Worm (Caenorhabditis elegans): ENCODE data around the gene col-96.

DNA sequence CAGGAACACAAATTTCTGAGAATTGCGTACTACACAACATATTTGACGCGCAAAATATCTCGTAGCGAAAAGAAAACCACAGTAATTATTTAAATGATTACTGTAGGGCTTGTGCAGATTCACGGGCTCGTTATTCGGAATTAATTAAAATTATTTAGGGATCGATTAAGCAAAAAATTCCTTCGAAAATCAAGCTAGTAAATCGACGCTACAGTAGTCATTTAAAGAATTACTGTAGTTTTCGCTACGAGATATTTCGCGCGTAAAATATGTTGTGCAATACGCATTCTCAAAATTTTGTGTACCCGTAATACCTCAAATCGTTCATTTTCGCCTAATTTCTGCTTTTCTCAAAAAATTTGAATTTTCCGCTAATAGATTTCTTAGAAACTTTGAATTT, 44.3 kb upstream of the col-96 start:
- no peak for TF ChIP-seq unc-62 (GFP tag; optimal IDR thresholded peaks at IDR 0.05)
- no peak for TF ChIP-seq snpc-4 (tag; optimal IDR thresholded peaks at IDR 0.05)
- TF ChIP-seq pha-4 (tag; optimal IDR thresholded peaks at IDR 0.05), result no peak
- TF ChIP-seq nhr-28 (tag; optimal IDR thresholded peaks at IDR 0.05), result no peak
- TF ChIP-seq lsy-2 (tag; optimal IDR thresholded peaks at IDR 0.05), result no peak
- no peak for TF ChIP-seq unc-39 (tag; optimal IDR thresholded peaks at IDR 0.05)
- TF ChIP-seq cnd-1 (tag; optimal IDR thresholded peaks at IDR 0.05), result no peak
- no peak for TF ChIP-seq ceh-83 (GFP tag; optimal IDR thresholded peaks at IDR 0.05)
- no peak for TF ChIP-seq lin-13 (tag; optimal IDR thresholded peaks at IDR 0.05)
- TF ChIP-seq zip-8 (tag; optimal IDR thresholded peaks at IDR 0.05), result no peak
- TF ChIP-seq blmp-1 (tag; optimal IDR thresholded peaks at IDR 0.05), result no peak

Data from whole organism, mixed stage, embryonic.